Worm (Caenorhabditis elegans): ENCODE measurements around the gene F59E12.9.

The F59E12.9 gene

ce11 chrII:5646942-5647341, at the start of gene F59E12.9:
TSS of gene F59E12.9 (minus strand) at chrII:5647042.
- TF ChIP-seq fos-1 (tag; optimal IDR thresholded peaks at IDR 0.05) (no peak), mbf-1 (tag; optimal IDR thresholded peaks at IDR 0.05) (no peak), sma-3 (GFP tag; optimal IDR thresholded peaks at IDR 0.05) (no peak), dmd-4 (tag; optimal IDR thresholded peaks at IDR 0.05) (no peak), lin-11 (tag; optimal IDR thresholded peaks at IDR 0.05) (no peak), skn-1 (tag; optimal IDR thresholded peaks at IDR 0.05) (no peak), ama-1 (optimal IDR thresholded peaks at IDR 0.05) (no peak), ZK546.5 (tag; optimal IDR thresholded peaks at IDR 0.05) (no peak), nhr-129 (tag; optimal IDR thresholded peaks at IDR 0.05) (no peak), F13H6.1 (tag; optimal IDR thresholded peaks at IDR 0.05) (no peak), nhr-237 (tag; optimal IDR thresholded peaks at IDR 0.05) (no peak), snpc-4 (tag; optimal IDR thresholded peaks at IDR 0.05) (no peak), nhr-11 (tag; optimal IDR thresholded peaks at IDR 0.05) (no peak), elt-3 (tag; optimal IDR thresholded peaks at IDR 0.05) (no peak), lsy-2 (tag; optimal IDR thresholded peaks at IDR 0.05) (no peak), ceh-16 (tag; optimal IDR thresholded peaks at IDR 0.05) (no peak)

DNA sequence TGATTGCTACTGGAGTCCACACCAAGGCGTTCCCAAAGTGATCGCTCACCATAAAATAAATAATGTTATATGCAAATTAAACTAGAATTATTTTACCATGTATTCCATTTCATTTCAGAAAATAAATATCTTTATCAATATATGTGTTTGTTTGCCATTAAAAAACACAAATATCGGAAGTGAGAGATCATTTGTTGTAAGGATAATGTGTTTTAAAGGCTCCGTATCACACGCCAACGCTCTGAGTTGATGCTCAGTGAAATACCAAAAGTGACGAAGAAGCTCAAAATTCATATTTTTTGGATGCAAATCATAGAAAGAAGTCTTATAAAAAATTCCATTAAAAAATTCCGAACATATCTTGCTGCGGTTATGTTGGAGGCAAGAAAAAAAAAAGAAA, 49.4 kb upstream of the F59E12.9 start:
- TF ChIP-seq nhr-23 (tag; optimal IDR thresholded peaks at IDR 0.05) (no peak), nhr-25 (tag; optimal IDR thresholded peaks at IDR 0.05) (no peak), nhr-6 (tag; optimal IDR thresholded peaks at IDR 0.05) (no peak), aly-2 (tag; optimal IDR thresholded peaks at IDR 0.05) (no peak), ztf-11 (tag; optimal IDR thresholded peaks at IDR 0.05) (no peak), ceh-16 (tag; optimal IDR thresholded peaks at IDR 0.05) (no peak), crh-2 (tag; optimal IDR thresholded peaks at IDR 0.05) (no peak), nhr-10 (tag; optimal IDR thresholded peaks at IDR 0.05) (no peak), nhr-11 (tag; optimal IDR thresholded peaks at IDR 0.05) (no peak), lsy-2 (tag; optimal IDR thresholded peaks at IDR 0.05) (no peak), dmd-4 (tag; optimal IDR thresholded peaks at IDR 0.05) (no peak), nhr-12 (tag; optimal IDR thresholded peaks at IDR 0.05) (no peak), skn-1 (tag; optimal IDR thresholded peaks at IDR 0.05) (no peak), F13H6.1 (tag; optimal IDR thresholded peaks at IDR 0.05) (no peak), R02D3.7 (tag; optimal IDR thresholded peaks at IDR 0.05) (no peak)

DNA sequence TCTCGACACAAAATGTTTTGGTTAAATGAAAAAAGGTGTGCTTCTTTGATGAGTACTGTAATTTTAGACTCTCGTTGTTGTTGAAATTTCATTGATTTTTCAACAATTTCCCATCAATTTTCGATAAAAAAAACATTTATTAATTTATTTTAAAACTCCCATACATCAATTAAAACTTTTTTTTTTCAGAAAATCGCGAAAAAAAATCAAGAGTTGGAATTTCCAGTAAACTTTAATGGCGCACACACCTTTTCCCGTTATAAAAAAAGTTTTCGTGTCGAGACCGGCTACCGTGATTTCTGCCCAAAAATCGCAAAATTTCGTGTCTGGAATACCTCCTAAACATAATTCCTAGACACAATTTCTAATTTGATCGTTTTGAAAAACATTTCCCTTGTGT, 48.0 kb upstream of the F59E12.9 start, which contains the start of gene C25H3.14:
C25H3.14 (plus strand) TSS at position 301 of the 400 bp plus-strand sequence.
- TF ChIP-seq fos-1 (tag; optimal IDR thresholded peaks at IDR 0.05) (no peak), nhr-21 (tag; optimal IDR thresholded peaks at IDR 0.05) (no peak), nhr-129 (tag; optimal IDR thresholded peaks at IDR 0.05) (no peak), nhr-10 (tag; optimal IDR thresholded peaks at IDR 0.05) (no peak), dmd-4 (tag; optimal IDR thresholded peaks at IDR 0.05) (no peak)

ce11 chrII:5693893-5694292, 47.1 kb upstream of the F59E12.9 start, which contains the start of gene C25H3.3:
TSS of gene C25H3.3 (plus strand) at chrII:5694193.
- TF ChIP-seq unc-55 (GFP tag; optimal IDR thresholded peaks at IDR 0.05) = no peak
- no peak for TF ChIP-seq nhr-6 (tag; optimal IDR thresholded peaks at IDR 0.05)
- TF ChIP-seq skn-1 (tag; optimal IDR thresholded peaks at IDR 0.05) = no peak
- no peak for TF ChIP-seq dmd-4 (tag; optimal IDR thresholded peaks at IDR 0.05)
- no peak for TF ChIP-seq elt-1 (tag; optimal IDR thresholded peaks at IDR 0.05)
- no peak for TF ChIP-seq ceh-16 (tag; optimal IDR thresholded peaks at IDR 0.05)
- no peak for TF ChIP-seq fos-1 (tag; optimal IDR thresholded peaks at IDR 0.05)
- no peak for TF ChIP-seq ZK546.5 (tag; optimal IDR thresholded peaks at IDR 0.05)
- TF ChIP-seq egl-27 (tag; optimal IDR thresholded peaks at IDR 0.05) = no peak
- no peak for TF ChIP-seq F13H6.1 (tag; optimal IDR thresholded peaks at IDR 0.05)
- no peak for TF ChIP-seq nhr-10 (tag; optimal IDR thresholded peaks at IDR 0.05)
- no peak for TF ChIP-seq nhr-21 (tag; optimal IDR thresholded peaks at IDR 0.05)
- no peak for TF ChIP-seq mdl-1 (tag; optimal IDR thresholded peaks at IDR 0.05)
- no peak for TF ChIP-seq ztf-4 (tag; optimal IDR thresholded peaks at IDR 0.05)
- no peak for TF ChIP-seq peb-1 (tag; optimal IDR thresholded peaks at IDR 0.05)

DNA sequence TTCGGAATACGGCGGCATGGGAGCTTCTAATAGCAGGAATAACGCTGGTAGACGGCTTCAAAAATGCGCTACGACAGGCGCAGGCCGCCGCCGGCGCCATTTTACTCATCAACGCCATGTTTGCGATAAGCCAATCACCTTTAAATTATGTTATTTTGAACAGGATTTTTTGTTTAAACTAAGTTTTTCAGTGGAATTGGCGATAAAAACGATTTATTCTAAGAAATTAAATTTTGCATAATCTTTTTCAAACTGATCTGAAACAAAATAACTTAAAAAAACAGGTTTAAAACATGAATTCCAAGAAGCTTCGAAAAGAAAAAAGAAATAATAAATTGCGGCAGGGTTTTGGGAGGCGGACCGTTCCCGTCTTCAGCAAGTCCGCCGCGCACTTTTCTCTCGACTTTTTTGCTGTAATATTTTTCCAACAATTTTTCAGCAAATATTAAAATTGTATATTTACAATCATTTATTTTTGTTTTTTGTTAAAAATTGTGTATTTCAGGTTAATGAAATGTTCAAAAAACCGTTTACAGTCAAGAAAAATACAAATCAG, 44.5 kb upstream of the F59E12.9 start, which contains the start of the genes ndub-5 and eif-2D:
ndub-5 (minus strand) TSS at position 138 of the 556 bp plus-strand sequence.
eif-2D (plus strand) TSS at position 506 of the 556 bp plus-strand sequence.
- TF ChIP-seq nhr-25 (tag; optimal IDR thresholded peaks at IDR 0.05) (no peak), C34F6.9 (tag; optimal IDR thresholded peaks at IDR 0.05) (peak; percentile 11), lsy-2 (tag; optimal IDR thresholded peaks at IDR 0.05) (peak in 1 of 2 experiments; percentile 39), nhr-237 (tag; optimal IDR thresholded peaks at IDR 0.05) (no peak), lin-13 (GFP tag; optimal IDR thresholded peaks at IDR 0.05) (no peak)
